Worm (Caenorhabditis elegans): ENCODE data around the gene chdh-1.

DNA sequence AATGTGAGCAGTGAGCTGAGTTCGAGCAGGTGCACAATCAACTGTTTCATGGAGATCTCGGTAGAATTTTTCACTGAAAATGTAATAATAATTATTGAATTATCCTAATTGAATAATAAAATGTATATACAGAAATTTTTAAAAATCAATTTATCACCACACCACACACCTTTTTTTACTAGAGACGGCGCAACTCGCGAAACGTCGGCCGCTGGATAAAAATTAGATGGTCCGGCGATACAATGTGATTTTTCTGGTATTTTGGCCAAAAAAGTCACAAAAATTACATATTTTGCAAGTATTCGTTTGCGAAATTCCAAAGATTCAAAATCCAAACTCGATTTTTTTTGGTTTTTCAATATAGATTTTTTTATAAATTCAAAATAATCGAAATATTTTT is 27.9 kb downstream of the chdh-1 start:
- no peak for TF ChIP-seq ceh-6 (GFP tag; optimal IDR thresholded peaks at IDR 0.05)
- TF ChIP-seq pha-4 (tag; optimal IDR thresholded peaks at IDR 0.05) = no peak
- no peak for TF ChIP-seq ttx-3 (tag; optimal IDR thresholded peaks at IDR 0.05)
- no peak for TF ChIP-seq elt-2 (tag; optimal IDR thresholded peaks at IDR 0.05)

Data from whole organism, late embryonic.